Fruit fly (Drosophila melanogaster): ENCODE data around the gene CG13895.

Gene CG13895

DNA sequence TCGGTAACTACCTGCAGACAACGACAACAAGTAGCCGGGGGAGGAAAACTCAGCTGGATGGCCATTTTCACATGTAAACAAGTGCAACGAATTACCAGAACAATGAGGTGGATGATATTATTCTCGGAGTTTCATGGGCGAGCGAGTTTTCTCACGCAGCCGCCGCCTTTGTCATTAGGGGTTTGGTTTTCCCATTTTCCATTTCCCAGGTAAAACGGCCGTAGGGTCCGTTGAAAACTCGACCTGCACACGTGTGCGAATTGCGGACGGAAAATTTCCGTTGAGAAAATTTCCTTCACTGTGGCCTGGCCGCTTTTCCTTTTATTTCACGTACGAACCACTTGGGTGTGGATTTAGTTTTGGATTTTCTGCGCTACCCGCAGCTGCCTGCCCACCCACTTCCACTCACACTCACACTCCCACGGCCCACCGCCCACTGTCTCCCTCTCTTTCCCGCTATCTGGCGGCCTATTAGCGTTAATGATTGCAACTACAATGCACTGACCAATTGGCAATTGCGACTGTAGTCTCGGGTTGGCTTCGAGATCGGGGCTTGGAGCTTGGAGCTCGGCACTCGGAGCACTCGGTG lies 45.7 kb upstream of the CG13895 start (continued):
- TF ChIP-seq CG5953 (GFP tag; IDR thresholded peaks at IDR 0.05): no peak
- no peak for TF ChIP-seq CG13894 (tag; optimal IDR thresholded peaks at IDR 0.05)
- TF ChIP-seq NC2β (GFP tag; optimal IDR thresholded peaks at IDR 0.05): no peak
- TF ChIP-seq Ets97D (GFP tag; optimal IDR thresholded peaks at IDR 0.05): no peak
- no peak for TF ChIP-seq CG4730 (GFP tag; IDR thresholded peaks at IDR 0.05)
- peak; percentile 48 for TF ChIP-seq Atf6 (GFP tag; IDR thresholded peaks at IDR 0.05)
- no peak for TF ChIP-seq ap (GFP tag; IDR thresholded peaks at IDR 0.05)
- TF ChIP-seq phol (tag; optimal IDR thresholded peaks at IDR 0.05): no peak
- no peak for TF ChIP-seq CG1647 (GFP tag; optimal IDR thresholded peaks at IDR 0.05)
- no peak for TF ChIP-seq CG2129 (GFP tag; IDR thresholded peaks at IDR 0.05; ENCODE audit: partially characterized antibody)
- no peak for TF ChIP-seq fd3F (GFP tag; optimal IDR thresholded peaks at IDR 0.05)
- peak; percentile 79 for TF ChIP-seq D (optimal IDR thresholded peaks at IDR 0.05)
- TF ChIP-seq D (GFP tag; optimal IDR thresholded peaks at IDR 0.05): no peak
- no peak for TF ChIP-seq cwo (GFP tag; optimal IDR thresholded peaks at IDR 0.05)
- no peak for TF ChIP-seq jumu (GFP tag; optimal IDR thresholded peaks at IDR 0.05)
- TF ChIP-seq Atf-2 (GFP tag; optimal IDR thresholded peaks at IDR 0.05): no peak
- no peak for TF ChIP-seq Hr39 (optimal IDR thresholded peaks at IDR 0.05)
- TF ChIP-seq H15 (GFP tag; IDR thresholded peaks at IDR 0.05): 0 out of 3 replicates have a peak, but pooled peaks have one; percentile 22
- no peak for TF ChIP-seq Gsc (GFP tag; IDR thresholded peaks at IDR 0.05)
- TF ChIP-seq ttk (GFP tag; IDR thresholded peaks at IDR 0.05): no peak
- no peak for TF ChIP-seq dm (GFP tag; optimal IDR thresholded peaks at IDR 0.05)
- peak; percentile 62 for TF ChIP-seq chn (GFP tag; optimal IDR thresholded peaks at IDR 0.05)
- no peak for TF ChIP-seq CG12236 (GFP tag; optimal IDR thresholded peaks at IDR 0.05)
- TF ChIP-seq CG12299 (tag; optimal IDR thresholded peaks at IDR 0.05): no peak
- TF ChIP-seq dati (GFP tag; IDR thresholded peaks at IDR 0.05): no peak
- no peak for TF ChIP-seq tin (GFP tag; optimal IDR thresholded peaks at IDR 0.05)
- TF ChIP-seq Vsx1 (GFP tag; optimal IDR thresholded peaks at IDR 0.05): no peak
- no peak for TF ChIP-seq CG15073 (GFP tag; optimal IDR thresholded peaks at IDR 0.05)
- TF ChIP-seq CG8290 (GFP tag; optimal IDR thresholded peaks at IDR 0.05): no peak
- TF ChIP-seq CG8290 (tag; optimal IDR thresholded peaks at IDR 0.05): peak in 1 of 2 experiments; percentile 28
- peak; percentile 17 for TF ChIP-seq Deaf1 (tag; optimal IDR thresholded peaks at IDR 0.05)
- TF ChIP-seq CG6254 (GFP tag; optimal IDR thresholded peaks at IDR 0.05): no peak
- no peak for TF ChIP-seq CG4360 (GFP tag; IDR thresholded peaks at IDR 0.05)
- no peak for TF ChIP-seq Poxn (GFP tag; IDR thresholded peaks at IDR 0.05)
- no peak for TF ChIP-seq CG10209 (GFP tag; optimal IDR thresholded peaks at IDR 0.05)
- no peak for TF ChIP-seq az2 (GFP tag; optimal IDR thresholded peaks at IDR 0.05)
- no peak for TF ChIP-seq slp2 (GFP tag; optimal IDR thresholded peaks at IDR 0.05)
- TF ChIP-seq klu (GFP tag; IDR thresholded peaks at IDR 0.05): no peak
- TF ChIP-seq Nf-YA (GFP tag; IDR thresholded peaks at IDR 0.05): 0 out of 2 replicates have a peak, but pooled peaks have one; percentile 9
- no peak for TF ChIP-seq CG17359 (tag; optimal IDR thresholded peaks at IDR 0.05)
- TF ChIP-seq CG12391 (tag; optimal IDR thresholded peaks at IDR 0.05): no peak
- no peak for TF ChIP-seq CG5245 (GFP tag; optimal IDR thresholded peaks at IDR 0.05)
- TF ChIP-seq z (GFP tag; IDR thresholded peaks at IDR 0.05): no peak
- no peak for TF ChIP-seq Sox102F (GFP tag; optimal IDR thresholded peaks at IDR 0.05)
- no peak for TF ChIP-seq CG1233 (GFP tag; optimal IDR thresholded peaks at IDR 0.05)
- TF ChIP-seq slbo (GFP tag; IDR thresholded peaks at IDR 0.05): no peak
- TF ChIP-seq eve (GFP tag; optimal IDR thresholded peaks at IDR 0.05): no peak
- no peak for TF ChIP-seq tio (GFP tag; optimal IDR thresholded peaks at IDR 0.05)
- TF ChIP-seq pnt (GFP tag; optimal IDR thresholded peaks at IDR 0.05): no peak
- TF ChIP-seq CG3995 (GFP tag; optimal IDR thresholded peaks at IDR 0.05): no peak
- TF ChIP-seq ranshi (GFP tag; IDR thresholded peaks at IDR 0.05): no peak
- no peak for TF ChIP-seq pzg (GFP tag; optimal IDR thresholded peaks at IDR 0.05)
- no peak for TF ChIP-seq Hey (tag; optimal IDR thresholded peaks at IDR 0.05)

All from whole organism, embryonic.